Worm (Caenorhabditis elegans): ENCODE results near the gene nstp-3.

DNA sequence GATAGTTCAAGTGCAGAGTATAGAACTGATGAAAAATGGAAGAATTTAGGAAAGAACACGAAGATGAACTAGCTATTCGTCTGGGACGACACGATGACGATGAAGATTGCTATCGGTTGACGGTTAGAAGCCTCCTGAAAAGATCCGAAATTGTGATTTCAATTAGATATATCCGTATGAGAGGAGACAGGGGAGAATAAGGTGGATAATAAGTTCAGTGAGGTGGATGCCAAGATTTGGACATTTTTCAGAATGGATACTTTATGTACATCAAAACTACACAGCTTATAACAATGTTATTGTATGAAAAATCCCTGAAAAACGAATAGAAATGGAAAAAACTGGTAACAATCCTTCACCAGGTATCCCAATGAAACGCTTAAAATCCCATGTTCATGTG, at the start of gene nstp-3:
- TF ChIP-seq ztf-11 (tag; optimal IDR thresholded peaks at IDR 0.05), result no peak
- no peak for TF ChIP-seq snpc-4 (tag; optimal IDR thresholded peaks at IDR 0.05)
- no peak for TF ChIP-seq vab-15 (tag; optimal IDR thresholded peaks at IDR 0.05)

Data from whole organism, L1 larva.